Fruit fly (Drosophila melanogaster): ENCODE data around the gene CAH16.

DNA sequence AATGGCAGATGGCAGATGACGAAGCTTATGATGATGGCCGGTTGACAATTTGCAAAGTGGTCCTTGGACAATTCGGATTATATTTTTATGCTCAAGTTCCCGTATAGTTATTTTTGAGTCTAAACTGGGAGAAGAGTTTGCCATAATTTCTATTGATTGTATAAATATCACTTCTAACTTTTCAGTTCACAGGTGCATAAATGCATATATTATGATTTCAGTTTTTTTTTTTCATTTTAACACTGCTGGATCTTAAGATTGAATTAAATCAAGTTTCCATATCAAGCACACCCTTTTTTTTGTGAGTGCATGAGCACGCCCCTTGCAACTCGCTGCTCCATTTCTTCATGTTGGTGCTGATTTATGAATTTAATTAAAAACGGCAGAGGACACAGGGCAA lies 36.9 kb downstream of the CAH16 start:
- no peak for TF ChIP-seq pan (optimal IDR thresholded peaks at IDR 0.05)
- no peak for TF ChIP-seq CG8478 (optimal IDR thresholded peaks at IDR 0.05)
